Worm (Caenorhabditis elegans) whole organism, L1 larva: ENCODE data around the gene T25B2.1.

ENCODE experiments used
- ceh-63 ChIP-seq: fragments of 200-800 bp; sonication (Bioruptor generic); optimal IDR thresholded peaks from 2 replicates; lab custom pipeline; 2018; ENCODE audit warnings: mild to moderate bottlenecking, missing genetic modification characterization, missing compliant biosample characterization
- ces-1 ChIP-seq: fragments of 150-350 bp; optimal IDR thresholded peaks from 2 replicates; lab custom pipeline; 2014; ENCODE audit warnings: missing biosample characterization, missing genetic modification reagents, missing genetic modification characterization
- efl-1 ChIP-seq, 4 experiments: fragments of 150-350 bp; optimal IDR thresholded peaks in 3 of 4; peaks in 1 of 4; 1 replicate in 1 of 4; 2 replicates in 3 of 4; lab custom pipeline; 2014; ENCODE audit warnings: missing biosample characterization in 2 of 4, missing genetic modification characterization in 2 of 4, missing genetic modification reagents in 2 of 4
- mdl-1 ChIP-seq, 2 experiments: fragments of 150-350 bp; optimal IDR thresholded peaks; 2 replicates each; lab custom pipeline; 2014 to 2017; ENCODE audit warnings: missing biosample characterization in 2 of 2, missing genetic modification characterization in 2 of 2, inconsistent platforms in 1 of 2
- tlp-1 ChIP-seq: fragments of 150-350 bp; optimal IDR thresholded peaks from 2 replicates; lab custom pipeline; 2014; ENCODE audit warnings: missing biosample characterization, missing genetic modification characterization
- vab-15 ChIP-seq: sonication (generic microtip); optimal IDR thresholded peaks from 2 replicates; lab custom pipeline; 2017; ENCODE audit warnings: missing genotype, mild to moderate bottlenecking, missing genetic modification characterization, missing compliant biosample characterization
- xbp-1 ChIP-seq: sonication (generic microtip); optimal IDR thresholded peaks from 2 replicates; lab custom pipeline; 2016; ENCODE audit warnings: missing genetic modification characterization, missing compliant biosample characterization
- ztf-11 ChIP-seq, 2 experiments: sonication (generic microtip); optimal IDR thresholded peaks; 2 replicates each; lab custom pipeline; 2016 to 2017; ENCODE audit warnings: missing genetic modification characterization in 2 of 2, missing biosample characterization in 1 of 2, missing compliant biosample characterization in 1 of 2

- TF ChIP-seq efl-1 (optimal IDR thresholded peaks at IDR 0.05; lab: Kevin White, UChicago) (no peak), efl-1 (GFP tag; optimal IDR thresholded peaks at IDR 0.05 in 1 of 2; lab: Kevin White, UChicago) (no peak), tlp-1 (no peak), mdl-1 (tag; optimal IDR thresholded peaks at IDR 0.05; lab: Kevin White, UChicago) (no peak), vab-15 (tag; lab: Kevin White, UChicago) (no peak), ztf-11 (tag; optimal IDR thresholded peaks at IDR 0.05; lab: Kevin White, UChicago) (no peak), xbp-1 (tag; lab: Kevin White, UChicago) (no peak), ceh-63 (no peak), ces-1 (no peak)
Measured at ce11 chrX:6205325-6205724, 31.6 kb downstream of the T25B2.1 start.
